Fruit fly (Drosophila melanogaster) whole organism, embryonic: ENCODE data around the gene CG31321.

ENCODE experiments used
- BEAF-32 ChIP-seq: fragments of 200-800 bp; sonication (Bioruptor generic); optimal IDR thresholded peaks from 3 replicates; lab custom pipeline; 2017; ENCODE audit warnings: missing biosample characterization, missing genetic modification characterization, mild to moderate bottlenecking, moderate library complexity, missing genetic modification reagents
- CG11456 ChIP-seq: fragments of 200-800 bp; sonication (Bioruptor generic); IDR thresholded peaks from 3 replicates; pipeline ENCODE4 v1.3.6; 2022; ENCODE audit warnings: missing biosample characterization, missing genetic modification characterization
- CG12219 ChIP-seq: fragments of 200-800 bp; sonication (Bioruptor generic); optimal IDR thresholded peaks from 3 replicates; lab custom pipeline; 2018; ENCODE audit warnings: missing biosample characterization, mild to moderate bottlenecking, missing genetic modification characterization
- CG12769 ChIP-seq: fragments of 200-800 bp; sonication (Bioruptor generic); optimal IDR thresholded peaks from 2 replicates; lab custom pipeline; 2019; ENCODE audit warnings: missing biosample characterization, mild to moderate bottlenecking, missing genetic modification characterization, moderate library complexity
- CG13123 ChIP-seq: fragments of 200-800 bp; sonication (Bioruptor generic); optimal IDR thresholded peaks from 2 replicates; lab custom pipeline; 2016; ENCODE audit warnings: missing biosample characterization, missing genetic modification characterization
- CG13894 ChIP-seq: fragments of 200-800 bp; sonication (Bioruptor generic); optimal IDR thresholded peaks from 3 replicates; lab custom pipeline; 2018; ENCODE audit warnings: missing biosample characterization, mild to moderate bottlenecking, missing genetic modification characterization, moderate library complexity
- CG2116 ChIP-seq: fragments of 200-800 bp; sonication (Bioruptor generic); optimal IDR thresholded peaks from 3 replicates; lab custom pipeline; 2018; ENCODE audit warnings: missing biosample characterization, mild to moderate bottlenecking, missing genetic modification characterization
- CG2678 ChIP-seq: fragments of 200-800 bp; sonication (Bioruptor generic); optimal IDR thresholded peaks from 3 replicates; lab custom pipeline; 2019; ENCODE audit warnings: missing biosample characterization, mild to moderate bottlenecking, missing genetic modification characterization, moderate library complexity
- CG30403 ChIP-seq: fragments of 200-800 bp; sonication (Bioruptor generic); optimal IDR thresholded peaks from 3 replicates; lab custom pipeline; 2016; ENCODE audit warnings: missing biosample characterization, missing genetic modification characterization
- CG30431 ChIP-seq: fragments of 200-800 bp; sonication (Bioruptor generic); optimal IDR thresholded peaks from 2 replicates; lab custom pipeline; 2017; ENCODE audit warnings: missing biosample characterization, missing genetic modification characterization
- CG3163 ChIP-seq: fragments of 200-800 bp; sonication (Bioruptor generic); optimal IDR thresholded peaks from 3 replicates; lab custom pipeline; 2016; ENCODE audit warnings: missing biosample characterization, missing genetic modification characterization
- CG4282 ChIP-seq: fragments of 200-800 bp; sonication (Bioruptor generic); optimal IDR thresholded peaks from 2 replicates; lab custom pipeline; 2016; ENCODE audit warnings: missing biosample characterization, missing genetic modification characterization
- CG4730 ChIP-seq: fragments of 200-800 bp; sonication (Bioruptor generic); IDR thresholded peaks from 2 replicates; pipeline ENCODE4 v1.3.6; 2022; ENCODE audit warnings: missing biosample characterization, missing genetic modification characterization
- CG7556 ChIP-seq: fragments of 200-800 bp; sonication (Bioruptor generic); optimal IDR thresholded peaks from 2 replicates; lab custom pipeline; 2017; ENCODE audit warnings: missing biosample characterization, mild to moderate bottlenecking, missing genetic modification characterization
- CG8281 ChIP-seq: fragments of 200-800 bp; sonication (Bioruptor generic); optimal IDR thresholded peaks from 2 replicates; lab custom pipeline; 2018; ENCODE audit warnings: missing biosample characterization, mild to moderate bottlenecking, missing genetic modification characterization, moderate library complexity
- CoRest ChIP-seq: fragments of 200-800 bp; sonication (Bioruptor generic); optimal IDR thresholded peaks from 3 replicates; lab custom pipeline; 2018; ENCODE audit warnings: missing biosample characterization, mild to moderate bottlenecking, missing genetic modification characterization, moderate library complexity
- Dll ChIP-seq: fragments of 200-800 bp; sonication (Bioruptor generic); IDR thresholded peaks from 4 replicates; pipeline ENCODE4 v1.3.6; 2022; ENCODE audit warnings: missing biosample characterization, missing genetic modification characterization; ENCODE audit not compliant: partially characterized antibody
- Elba2 ChIP-seq: fragments of 200-800 bp; sonication (Bioruptor generic); optimal IDR thresholded peaks from 3 replicates; lab custom pipeline; 2016; ENCODE audit warnings: missing biosample characterization, missing genetic modification characterization
- Ets65A ChIP-seq: fragments of 200-800 bp; sonication (Bioruptor generic); peaks from one replicate; lab custom pipeline; 2016; ENCODE audit warnings: missing biosample characterization, missing genetic modification characterization
- HLH4C ChIP-seq: fragments of 200-800 bp; sonication (Bioruptor generic); IDR thresholded peaks from 3 replicates; pipeline ENCODE4 v1.3.6; 2022; ENCODE audit warnings: missing biosample characterization, missing genetic modification characterization; ENCODE audit not compliant: partially characterized antibody
- Hr39 ChIP-seq: fragments of >200 bp; optimal IDR thresholded peaks from 2 replicates; lab custom pipeline; 2017
- Max ChIP-seq: fragments of 200-800 bp; sonication (Bioruptor generic); optimal IDR thresholded peaks from 2 replicates; lab custom pipeline; 2016; ENCODE audit warnings: missing biosample characterization, mild to moderate bottlenecking, missing genetic modification characterization
- Mes4 ChIP-seq: fragments of 200-800 bp; sonication (Bioruptor generic); optimal IDR thresholded peaks from 2 replicates; lab custom pipeline; 2016; ENCODE audit warnings: missing biosample characterization, missing genetic modification characterization
- NfI ChIP-seq: fragments of 200-800 bp; sonication (Bioruptor generic); optimal IDR thresholded peaks from 3 replicates; lab custom pipeline; 2018; ENCODE audit warnings: missing biosample characterization, mild to moderate bottlenecking, missing genetic modification characterization, moderate library complexity
- Stat92E ChIP-seq, 3 experiments: fragments of >200 bp in 2 of 3; fragments of 200-800 bp in 1 of 3; sonication (Bioruptor generic) in 1 of 3; optimal IDR thresholded peaks; 2 replicates each; lab custom pipeline; 2017 to 2019; ENCODE audit warnings: missing biosample characterization in 3 of 3, missing genetic modification characterization in 3 of 3, mild to moderate bottlenecking in 1 of 3, moderate library complexity in 1 of 3
- Trl ChIP-seq, 3 experiments: fragments of >200 bp in 2 of 3; fragments of 200-800 bp in 1 of 3; sonication (Bioruptor generic) in 1 of 3; optimal IDR thresholded peaks; 2 replicates in 1 of 3; 3 replicates in 2 of 3; lab custom pipeline; 2016 to 2017; ENCODE audit warnings: missing biosample characterization in 1 of 3, missing genetic modification characterization in 1 of 3
- YL-1 ChIP-seq: fragments of 200-800 bp; sonication (Bioruptor generic); optimal IDR thresholded peaks from 3 replicates; lab custom pipeline; 2017; ENCODE audit warnings: missing biosample characterization, mild to moderate bottlenecking, missing genetic modification characterization
- bigmax ChIP-seq: fragments of 200-800 bp; sonication (Bioruptor generic); optimal IDR thresholded peaks from 2 replicates; lab custom pipeline; 2018; ENCODE audit warnings: missing biosample characterization, mild to moderate bottlenecking, missing genetic modification characterization
- bsh ChIP-seq, 2 experiments: fragments of 200-800 bp; sonication (Bioruptor generic); optimal IDR thresholded peaks; 2 replicates each; lab custom pipeline; 2017 to 2018; ENCODE audit warnings: mild to moderate bottlenecking in 2 of 2, missing biosample characterization in 2 of 2, missing genetic modification characterization in 2 of 2, moderate library complexity in 1 of 2
- cas ChIP-seq: fragments of 200-800 bp; sonication (Bioruptor generic); IDR thresholded peaks from 2 replicates; pipeline ENCODE4 v1.3.6; 2022; ENCODE audit warnings: missing biosample characterization, missing genetic modification characterization
- crc ChIP-seq: fragments of 200-800 bp; sonication (Bioruptor generic); optimal IDR thresholded peaks from 2 replicates; lab custom pipeline; 2016; ENCODE audit warnings: missing biosample characterization, missing genetic modification characterization
- da ChIP-seq: fragments of 200-800 bp; sonication (Bioruptor generic); optimal IDR thresholded peaks from 2 replicates; lab custom pipeline; 2016; ENCODE audit warnings: missing biosample characterization, missing genetic modification characterization
- danr ChIP-seq: fragments of 200-800 bp; sonication (Bioruptor generic); IDR thresholded peaks from 2 replicates; pipeline ENCODE4 v1.3.6; 2022; ENCODE audit warnings: missing biosample characterization, missing genetic modification characterization
- dati ChIP-seq: fragments of 200-800 bp; sonication (Bioruptor generic); IDR thresholded peaks from 2 replicates; pipeline ENCODE4 v1.3.6; 2022; ENCODE audit warnings: missing biosample characterization, missing genetic modification characterization
- fru ChIP-seq: fragments of >200 bp; optimal IDR thresholded peaks from 2 replicates; lab custom pipeline; 2017
- gro ChIP-seq: fragments of 200-800 bp; sonication (Bioruptor generic); optimal IDR thresholded peaks from 2 replicates; lab custom pipeline; 2016; ENCODE audit warnings: missing biosample characterization, missing genetic modification characterization
- insv ChIP-seq, 2 experiments: fragments of 200-800 bp; sonication (Bioruptor generic); optimal IDR thresholded peaks; 3 replicates each; lab custom pipeline; 2016 to 2018; ENCODE audit warnings: missing biosample characterization in 2 of 2, missing genetic modification characterization in 2 of 2
- kah ChIP-seq: fragments of 200-800 bp; sonication (Bioruptor generic); optimal IDR thresholded peaks from 2 replicates; lab custom pipeline; 2018; ENCODE audit warnings: missing biosample characterization, mild to moderate bottlenecking, missing genetic modification characterization
- kay ChIP-seq: fragments of 200-800 bp; sonication (Bioruptor generic); optimal IDR thresholded peaks from 2 replicates; lab custom pipeline; 2016; ENCODE audit warnings: missing biosample characterization, missing genetic modification characterization
- lab ChIP-seq: fragments of 200-800 bp; sonication (Bioruptor generic); optimal IDR thresholded peaks from 3 replicates; lab custom pipeline; 2017; ENCODE audit warnings: missing biosample characterization, missing genetic modification characterization, mild to moderate bottlenecking, moderate library complexity, missing genetic modification reagents
- lilli ChIP-seq: fragments of 200-800 bp; sonication (Bioruptor generic); optimal IDR thresholded peaks from 3 replicates; lab custom pipeline; 2016; ENCODE audit warnings: missing biosample characterization, missing genetic modification characterization
- mld ChIP-seq: fragments of 200-800 bp; sonication (Bioruptor generic); IDR thresholded peaks from 3 replicates; pipeline ENCODE4 v1.3.6; 2022; ENCODE audit warnings: missing biosample characterization, missing genetic modification characterization; ENCODE audit not compliant: partially characterized antibody
- nerfin-2 ChIP-seq: fragments of 200-800 bp; sonication (Bioruptor generic); IDR thresholded peaks from 2 replicates; pipeline ENCODE4 v1.3.6; 2022; ENCODE audit warnings: missing biosample characterization, missing genetic modification characterization; ENCODE audit not compliant: partially characterized antibody
- sqz ChIP-seq: fragments of 200-800 bp; sonication (Bioruptor generic); optimal IDR thresholded peaks from 3 replicates; lab custom pipeline; 2018; ENCODE audit warnings: missing biosample characterization, mild to moderate bottlenecking, missing genetic modification characterization
- tll ChIP-seq, 2 experiments: fragments of 200-800 bp in 1 of 2; fragments of >200 bp in 1 of 2; sonication (Bioruptor generic) in 1 of 2; optimal IDR thresholded peaks; 2 replicates each; lab custom pipeline; 2017 to 2019; ENCODE audit warnings: missing biosample characterization in 2 of 2, missing genetic modification characterization in 2 of 2, mild to moderate bottlenecking in 1 of 2, moderate library complexity in 1 of 2
- trem ChIP-seq: fragments of 200-800 bp; optimal IDR thresholded peaks from 3 replicates; lab custom pipeline; 2019; ENCODE audit warnings: missing biosample characterization, mild to moderate bottlenecking, missing genetic modification characterization, moderate library complexity
- vfl ChIP-seq: fragments of 200-800 bp; sonication (Bioruptor generic); optimal IDR thresholded peaks from 2 replicates; lab custom pipeline; 2016; ENCODE audit warnings: missing biosample characterization, missing genetic modification characterization
- vvl ChIP-seq: fragments of 200-800 bp; sonication (Bioruptor generic); IDR thresholded peaks from 2 replicates; pipeline ENCODE4 v1.3.6; 2022; ENCODE audit warnings: missing biosample characterization, missing genetic modification characterization
- zfh2 ChIP-seq: fragments of 200-800 bp; sonication (Bioruptor generic); optimal IDR thresholded peaks from 2 replicates; lab custom pipeline; 2016; ENCODE audit warnings: missing biosample characterization, missing genetic modification characterization

Gene CG31321

dm6 chr3R:14327472-14328104 lies 17.4 kb downstream of the CG31321 start, which contains the start of gene spn-B (continued):
- TF ChIP-seq CoRest (tag; lab: Kevin White, UChicago) (peak; percentile 80), lab (GFP tag; lab: Kevin White, UChicago) (peak; percentile 82), nerfin-2 (GFP tag; lab: Robert Waterston, UW) (no peak), mld (GFP tag; lab: Robert Waterston, UW) (no peak), Dll (peak; percentile 58), CG4282 (GFP tag; lab: Kevin White, UChicago) (no peak), YL-1 (no peak), CG4730 (GFP tag; lab: Robert Waterston, UW) (peak; percentile 49), Trl (optimal IDR thresholded peaks at IDR 0.05; lab: Kevin White, UChicago) (no peak), Trl (GFP tag; optimal IDR thresholded peaks at IDR 0.05; lab: Kevin White, UChicago) (peak; percentile 30), HLH4C (GFP tag; lab: Robert Waterston, UW) (no peak; the same call in 1 of the 3 replicates), Max (GFP tag; lab: Kevin White, UChicago) (peak; percentile 74), Ets65A (GFP tag; lab: Kevin White, UChicago) (peak; percentile 55), Stat92E (GFP tag; optimal IDR thresholded peaks at IDR 0.05; lab: Kevin White, UChicago) (no peak), CG8281 (tag; lab: Kevin White, UChicago) (peak; percentile 50), Mes4 (GFP tag; lab: Kevin White, UChicago) (peak; percentile 2), da (no peak), Elba2 (peak; percentile 7), CG2116 (GFP tag; lab: Kevin White, UChicago) (peak; percentile 43), CG7556 (peak; percentile 82), CG13123 (GFP tag; lab: Kevin White, UChicago) (peak; percentile 63), bsh (GFP tag; optimal IDR thresholded peaks at IDR 0.05; lab: Kevin White, UChicago) (peak; percentile 0 to 80), CG11456 (peak; percentile 56; the same call in 1 of the 3 replicates), sqz (GFP tag; lab: Kevin White, UChicago) (peak; percentile 73), cas (GFP tag; lab: Robert Waterston, UW) (no peak), dati (no peak), kay (GFP tag; lab: Kevin White, UChicago) (peak; percentile 55), CG13894 (tag; lab: Kevin White, UChicago) (peak; percentile 56), vfl (GFP tag; lab: Kevin White, UChicago) (no peak), insv (GFP tag; optimal IDR thresholded peaks at IDR 0.05; lab: Kevin White, UChicago) (peak in 1 of 2 experiments; percentile 32), NfI (peak; percentile 65), BEAF-32 (GFP tag; lab: Kevin White, UChicago) (peak; percentile 48), vvl (GFP tag; lab: Robert Waterston, UW) (peak; percentile 89), trem (tag; lab: Kevin White, UChicago) (peak; percentile 65), CG30403 (GFP tag; lab: Kevin White, UChicago) (peak; percentile 83), CG12219 (GFP tag; lab: Kevin White, UChicago) (peak; percentile 71), tll (GFP tag; optimal IDR thresholded peaks at IDR 0.05; lab: Kevin White, UChicago) (no peak), gro (GFP tag; lab: Kevin White, UChicago) (peak; percentile 65), kah (GFP tag; lab: Kevin White, UChicago) (peak; percentile 32), Hr39 (lab: Kevin White, UChicago) (no peak), fru (no peak), lilli (peak; percentile 84), CG2678 (tag; lab: Kevin White, UChicago) (peak; percentile 83), crc (GFP tag; lab: Kevin White, UChicago) (peak; percentile 30), bigmax (GFP tag; lab: Kevin White, UChicago) (no peak), CG30431 (GFP tag; lab: Kevin White, UChicago) (peak; percentile 45), CG12769 (tag; lab: Kevin White, UChicago) (peak; percentile 69), zfh2 (GFP tag; lab: Kevin White, UChicago) (peak; percentile 53), CG3163 (GFP tag; lab: Kevin White, UChicago) (no peak), danr (no peak)
